Fruit fly (Drosophila melanogaster) whole organism, pupa: ENCODE measurements around the gene CG32192.
A peak's percentile ranks its signal among the peaks of the same experiment; 100 is the strongest.

Source experiments
- CG10348 ChIP-seq: fragments of 200-800 bp; sonication (Bioruptor generic); IDR thresholded peaks from 2 replicates; pipeline ENCODE4 v1.3.6; 2022; ENCODE audit warnings: missing biosample characterization, missing genetic modification characterization
- CG12605 ChIP-seq: fragments of 200-800 bp; sonication (Bioruptor generic); IDR thresholded peaks from 2 replicates; pipeline ENCODE4 v1.3.6; 2022; ENCODE audit warnings: missing biosample characterization, missing genetic modification characterization
- CG13204 ChIP-seq: fragments of 200-800 bp; sonication (Bioruptor generic); optimal IDR thresholded peaks from 2 replicates; lab custom pipeline; 2018; ENCODE audit warnings: missing biosample characterization, mild to moderate bottlenecking, missing genetic modification characterization, moderate library complexity
- CG14655 ChIP-seq: fragments of 200-800 bp; sonication (Bioruptor generic); optimal IDR thresholded peaks from 3 replicates; lab custom pipeline; 2017; ENCODE audit warnings: mild to moderate bottlenecking, missing biosample characterization, missing genetic modification reagents, missing genetic modification characterization
- CG15710 ChIP-seq: fragments of 200-800 bp; sonication (Bioruptor generic); optimal IDR thresholded peaks from 2 replicates; lab custom pipeline; 2018; ENCODE audit warnings: missing biosample characterization, mild to moderate bottlenecking, missing genetic modification characterization, moderate library complexity
- CG17806 ChIP-seq: fragments of 200-800 bp; sonication (Bioruptor generic); optimal IDR thresholded peaks from 2 replicates; lab custom pipeline; 2018; ENCODE audit warnings: missing biosample characterization, mild to moderate bottlenecking, missing genetic modification characterization, moderate library complexity
- CG32121 ChIP-seq: fragments of 200-800 bp; sonication (Bioruptor generic); IDR thresholded peaks from 2 replicates; pipeline ENCODE4 v1.3.6; 2022; ENCODE audit warnings: missing biosample characterization, missing genetic modification characterization
- CG34367 ChIP-seq: fragments of 200-800 bp; sonication (Bioruptor generic); optimal IDR thresholded peaks from 2 replicates; lab custom pipeline; 2018; ENCODE audit warnings: missing biosample characterization, mild to moderate bottlenecking, missing genetic modification characterization
- CG4496 ChIP-seq: fragments of 200-800 bp; sonication (Bioruptor generic); IDR thresholded peaks from 3 replicates; pipeline ENCODE4 v1.3.6; 2022; ENCODE audit warnings: missing biosample characterization, missing genetic modification characterization
- CG8159 ChIP-seq: fragments of 200-800 bp; sonication (Bioruptor generic); optimal IDR thresholded peaks from 3 replicates; lab custom pipeline; 2018; ENCODE audit warnings: missing biosample characterization, mild to moderate bottlenecking, missing genetic modification characterization, moderate library complexity
- CG8301 ChIP-seq: fragments of 200-800 bp; sonication (Bioruptor generic); optimal IDR thresholded peaks from 2 replicates; lab custom pipeline; 2018; ENCODE audit warnings: missing biosample characterization, mild to moderate bottlenecking, missing genetic modification characterization
- CG9948 ChIP-seq: fragments of 200-800 bp; sonication (Bioruptor generic); optimal IDR thresholded peaks from 2 replicates; lab custom pipeline; 2018; ENCODE audit warnings: missing biosample characterization, mild to moderate bottlenecking, missing genetic modification characterization, moderate library complexity
- D1 ChIP-seq: fragments of 200-800 bp; sonication (Bioruptor generic); optimal IDR thresholded peaks from 2 replicates; lab custom pipeline; 2018; ENCODE audit warnings: missing biosample characterization, mild to moderate bottlenecking, missing genetic modification characterization, moderate library complexity
- EcR ChIP-seq: fragments of 200-800 bp; sonication (Bioruptor generic); optimal IDR thresholded peaks from 3 replicates; lab custom pipeline; 2019; ENCODE audit warnings: missing biosample characterization, missing genetic modification characterization, mild to moderate bottlenecking, moderate library complexity, missing genetic modification reagents
- Ets98B ChIP-seq: fragments of 200-800 bp; sonication (Bioruptor generic); IDR thresholded peaks from 2 replicates; pipeline ENCODE4 v1.3.6; 2022; ENCODE audit warnings: missing biosample characterization, missing genetic modification characterization
- Pif1A ChIP-seq: fragments of 200-800 bp; sonication (Bioruptor generic); optimal IDR thresholded peaks from 3 replicates; lab custom pipeline; 2016; ENCODE audit warnings: missing biosample characterization, missing genetic modification characterization
- Pif1B ChIP-seq: fragments of 200-800 bp; sonication (Bioruptor generic); optimal IDR thresholded peaks from 3 replicates; lab custom pipeline; 2016; ENCODE audit warnings: missing biosample characterization, missing genetic modification characterization
- Snoo ChIP-seq: fragments of 200-800 bp; sonication (Bioruptor generic); optimal IDR thresholded peaks from 3 replicates; lab custom pipeline; 2017; ENCODE audit warnings: missing biosample characterization, mild to moderate bottlenecking, missing genetic modification characterization, inconsistent platforms
- fd96Ca ChIP-seq: fragments of 200-800 bp; sonication (Bioruptor generic); IDR thresholded peaks from 3 replicates; pipeline ENCODE4 v1.3.6; 2022; ENCODE audit warnings: missing biosample characterization, missing genetic modification characterization
- gl ChIP-seq: fragments of 200-800 bp; sonication (Bioruptor generic); optimal IDR thresholded peaks from 2 replicates; lab custom pipeline; 2018; ENCODE audit warnings: missing biosample characterization, mild to moderate bottlenecking, missing genetic modification characterization
- rn ChIP-seq: fragments of 200-800 bp; sonication (Bioruptor generic); IDR thresholded peaks from 2 replicates; pipeline ENCODE4 v1.3.6; 2022; ENCODE audit warnings: missing biosample characterization, missing genetic modification characterization

Gene CG32192

DNA sequence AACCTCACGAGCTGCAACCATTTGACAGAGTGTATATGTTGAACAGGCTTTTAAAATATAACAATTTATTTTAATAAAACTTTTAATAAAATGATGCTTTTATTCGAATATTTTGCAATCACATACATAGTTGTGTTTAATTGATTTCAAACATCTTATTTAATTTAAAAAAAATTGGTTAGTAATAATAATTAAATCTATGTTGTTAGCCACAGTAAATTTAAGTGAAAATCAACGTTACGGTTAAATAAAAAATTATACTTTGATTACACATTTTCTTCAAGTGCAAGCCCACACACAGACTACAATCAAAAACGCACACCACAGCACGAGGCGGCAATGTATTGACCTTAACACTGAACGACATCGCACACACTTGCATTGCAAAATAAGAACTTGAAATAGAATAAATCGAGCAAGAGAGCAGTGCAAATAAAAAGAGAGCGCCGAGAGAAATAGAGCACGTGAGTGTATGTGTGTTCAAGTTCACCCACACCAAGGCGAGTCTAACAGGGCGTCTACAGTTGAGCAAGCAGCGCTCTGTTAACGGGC, 22.9 kb downstream of the CG32192 start:
- TF ChIP-seq Snoo (tag; lab: Kevin White, UChicago), result peak; percentile 55
- peak; percentile 63 for TF ChIP-seq Pif1B
- TF ChIP-seq rn (GFP tag; lab: Robert Waterston, UW), result no peak
- TF ChIP-seq CG9948 (tag; lab: Kevin White, UChicago), result peak; percentile 71
- TF ChIP-seq CG15710 (tag; lab: Kevin White, UChicago), result peak; percentile 83
- peak; percentile 84 for TF ChIP-seq gl (tag; lab: Kevin White, UChicago)
- peak; percentile 90 for TF ChIP-seq CG14655 (GFP tag; lab: Kevin White, UChicago)
- TF ChIP-seq CG34367 (tag; lab: Kevin White, UChicago), result peak; percentile 78
- peak; percentile 82 for TF ChIP-seq CG8301 (tag; lab: Kevin White, UChicago)
- TF ChIP-seq CG12605 (GFP tag; lab: Robert Waterston, UW), result no peak; the same call in none of the 2 replicates
- TF ChIP-seq CG32121 (GFP tag; lab: Robert Waterston, UW), result peak; percentile 78
- TF ChIP-seq CG17806 (tag; lab: Kevin White, UChicago), result peak; percentile 80
- TF ChIP-seq EcR (GFP tag; lab: Kevin White, UChicago), result peak; percentile 95
- TF ChIP-seq D1 (tag; lab: Kevin White, UChicago), result peak; percentile 81
- TF ChIP-seq Pif1A (GFP tag; lab: Kevin White, UChicago), result peak; percentile 85
- TF ChIP-seq Ets98B (GFP tag; lab: Robert Waterston, UW), result peak; percentile 76
- no peak for TF ChIP-seq CG10348 (GFP tag; lab: Robert Waterston, UW)
- peak; percentile 83 for TF ChIP-seq fd96Ca (GFP tag; lab: Robert Waterston, UW)
- peak; percentile 84 for TF ChIP-seq CG8159 (tag; lab: Kevin White, UChicago)
- TF ChIP-seq CG4496 (GFP tag; lab: Robert Waterston, UW), result peak; percentile 85
- TF ChIP-seq CG13204 (GFP tag; lab: Kevin White, UChicago), result peak; percentile 76

DNA sequence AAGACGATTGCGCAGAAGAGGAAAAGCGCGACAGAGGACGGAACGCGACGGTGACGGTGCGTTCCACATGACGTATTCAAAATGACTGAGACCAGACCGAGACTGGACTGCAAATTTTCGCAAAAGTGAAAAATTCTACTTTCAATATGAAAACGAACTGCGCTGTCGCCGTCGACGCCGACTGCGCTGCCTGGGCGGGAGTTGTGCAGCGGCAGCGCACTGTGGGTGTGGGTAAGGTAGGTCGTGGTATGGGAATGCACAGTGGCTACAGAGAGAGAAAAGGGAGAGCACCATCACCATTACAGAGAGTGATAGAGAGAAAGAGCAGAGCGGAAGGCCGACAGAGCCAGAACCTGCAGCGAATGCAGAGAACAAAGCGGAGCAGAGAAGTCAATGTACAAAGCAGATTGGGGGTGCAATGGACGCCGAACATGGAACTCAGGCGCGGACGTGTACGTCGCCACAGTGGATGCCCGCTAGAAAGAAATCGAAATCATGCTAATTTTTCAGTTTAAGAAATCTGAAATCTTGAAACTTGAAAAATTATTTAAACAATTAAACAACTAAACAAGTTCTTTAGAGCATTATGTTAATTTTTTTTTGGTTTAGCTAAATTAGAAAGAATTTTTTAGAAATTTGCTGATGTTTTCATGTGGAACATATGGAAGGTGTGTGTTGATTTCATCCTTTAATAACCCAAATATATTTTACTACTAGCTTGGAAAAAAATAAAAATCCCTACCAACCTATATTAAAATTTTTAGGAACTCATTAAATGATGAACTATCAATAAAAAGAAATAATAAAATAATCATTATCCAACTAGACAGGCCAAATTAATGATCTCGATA, 24.7 kb downstream of the CG32192 start, which contains the start of gene Eip75B:
Gene Eip75B, minus strand, starts transcription at position 65 of the 851 bp plus-strand sequence.
- TF ChIP-seq Ets98B (GFP tag; lab: Robert Waterston, UW) (no peak), CG17806 (tag; lab: Kevin White, UChicago) (peak; percentile 48), CG9948 (tag; lab: Kevin White, UChicago) (peak; percentile 76), CG8301 (tag; lab: Kevin White, UChicago) (peak; percentile 62), CG12605 (GFP tag; lab: Robert Waterston, UW) (peak; percentile 56; the same call in 1 of the 2 replicates), CG8159 (tag; lab: Kevin White, UChicago) (peak; percentile 80), CG14655 (GFP tag; lab: Kevin White, UChicago) (peak; percentile 81), CG15710 (tag; lab: Kevin White, UChicago) (peak; percentile 66), Snoo (tag; lab: Kevin White, UChicago) (no peak), gl (tag; lab: Kevin White, UChicago) (no peak), D1 (tag; lab: Kevin White, UChicago) (peak; percentile 78), CG4496 (GFP tag; lab: Robert Waterston, UW) (peak; percentile 72; the same call in 1 of the 3 replicates), CG10348 (GFP tag; lab: Robert Waterston, UW) (no peak), CG32121 (GFP tag; lab: Robert Waterston, UW) (peak; percentile 51), Pif1A (GFP tag; lab: Kevin White, UChicago) (peak; percentile 17), fd96Ca (GFP tag; lab: Robert Waterston, UW) (no peak), Pif1B (peak; percentile 18), CG34367 (tag; lab: Kevin White, UChicago) (peak; percentile 47), EcR (GFP tag; lab: Kevin White, UChicago) (peak; percentile 98), rn (GFP tag; lab: Robert Waterston, UW) (no peak), CG13204 (GFP tag; lab: Kevin White, UChicago) (no peak)

dm6 chr3L:18070050-18070449, 29.9 kb downstream of the CG32192 start, which contains the start of gene CG44006:
CG44006 (minus strand) TSS chr3L:18070150.
- TF ChIP-seq Ets98B (GFP tag; lab: Robert Waterston, UW) (no peak), CG12605 (GFP tag; lab: Robert Waterston, UW) (peak; percentile 16; the same call in 1 of the 2 replicates), EcR (GFP tag; lab: Kevin White, UChicago) (peak; percentile 68)

- TF ChIP-seq CG12605 (GFP tag; lab: Robert Waterston, UW) (no peak), CG32121 (GFP tag; lab: Robert Waterston, UW) (no peak), gl (tag; lab: Kevin White, UChicago) (no peak), CG4496 (GFP tag; lab: Robert Waterston, UW) (no peak)
Measured at dm6 chr3L:18072023-18072422, 31.9 kb downstream of the CG32192 start, which contains the start of gene CG44005. CG44005 (minus strand) TSS chr3L:18072123.

DNA sequence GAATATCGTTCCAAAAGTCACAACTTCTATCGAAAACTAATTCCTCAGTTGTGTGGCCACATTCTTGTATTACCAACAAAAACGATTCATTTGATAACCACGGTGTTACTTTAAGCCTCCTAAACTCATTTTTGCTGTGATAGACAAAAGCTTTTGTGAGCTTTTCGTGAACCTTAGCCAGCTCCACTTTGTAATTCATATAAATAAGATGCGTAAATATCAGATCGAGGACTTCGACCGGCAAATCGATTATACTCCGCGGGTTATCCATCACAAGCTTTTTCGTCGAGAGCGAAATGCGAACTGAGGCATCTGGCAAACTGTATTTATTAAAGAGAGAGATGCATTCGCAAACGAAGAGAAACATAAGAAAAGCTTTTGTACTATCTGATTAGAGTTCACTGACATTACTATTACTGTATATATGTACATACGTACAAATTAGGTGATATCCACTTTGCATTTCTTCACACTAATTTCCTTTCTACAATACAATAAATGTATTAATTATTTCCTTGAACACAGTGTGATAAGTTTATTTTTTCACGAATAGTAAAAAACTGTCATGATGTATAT, 33.5 kb downstream of the CG32192 start, which contains the start of gene CG44004:
Gene CG44004, minus strand, starts transcription at position 305 of the 576 bp plus-strand sequence.
- no peak for TF ChIP-seq CG17806 (tag; lab: Kevin White, UChicago)
- no peak for TF ChIP-seq CG15710 (tag; lab: Kevin White, UChicago)
- no peak for TF ChIP-seq CG13204 (GFP tag; lab: Kevin White, UChicago)
- no peak for TF ChIP-seq rn (GFP tag; lab: Robert Waterston, UW)
- no peak for TF ChIP-seq CG14655 (GFP tag; lab: Kevin White, UChicago)
- TF ChIP-seq Pif1A (GFP tag; lab: Kevin White, UChicago), result no peak
- TF ChIP-seq fd96Ca (GFP tag; lab: Robert Waterston, UW), result no peak; the same call in 2 of the 3 replicates
- TF ChIP-seq CG12605 (GFP tag; lab: Robert Waterston, UW), result peak; percentile 31; the same call in 1 of the 2 replicates
- no peak for TF ChIP-seq Snoo (tag; lab: Kevin White, UChicago)
- no peak for TF ChIP-seq CG8301 (tag; lab: Kevin White, UChicago)
- TF ChIP-seq Pif1B, result peak; percentile 18
- peak; percentile 15 for TF ChIP-seq gl (tag; lab: Kevin White, UChicago)
- peak; percentile 91 for TF ChIP-seq EcR (GFP tag; lab: Kevin White, UChicago)
- TF ChIP-seq CG8159 (tag; lab: Kevin White, UChicago), result no peak
- no peak for TF ChIP-seq Ets98B (GFP tag; lab: Robert Waterston, UW)
- no peak for TF ChIP-seq CG9948 (tag; lab: Kevin White, UChicago)
- TF ChIP-seq CG4496 (GFP tag; lab: Robert Waterston, UW), result no peak
- TF ChIP-seq CG32121 (GFP tag; lab: Robert Waterston, UW), result no peak
